Fruit fly (Drosophila melanogaster) whole organism, wandering third instar larva: ENCODE data around the gene nod.

Source experiments
- Abd-B ChIP-seq: fragments of >200 bp; optimal IDR thresholded peaks from 2 replicates; lab custom pipeline; 2017; ENCODE audit warnings: missing biosample characterization, missing genetic modification characterization
- CG32264 ChIP-seq: fragments of 200-800 bp; sonication (Bioruptor generic); optimal IDR thresholded peaks from 2 replicates; lab custom pipeline; 2016; ENCODE audit warnings: missing biosample characterization, missing genetic modification characterization
- CG9705 ChIP-seq: fragments of 200-800 bp; sonication (Bioruptor generic); optimal IDR thresholded peaks from 2 replicates; lab custom pipeline; 2018; ENCODE audit warnings: missing biosample characterization, mild to moderate bottlenecking, missing genetic modification characterization
- CrebA ChIP-seq: fragments of 200-800 bp; sonication (Bioruptor generic); optimal IDR thresholded peaks from 2 replicates; lab custom pipeline; 2016; ENCODE audit warnings: missing biosample characterization, mild to moderate bottlenecking, missing genetic modification characterization, borderline replicate concordance
- Dif ChIP-seq: fragments of 200-275, 200-300 bp; sonication (Bioruptor generic); optimal IDR thresholded peaks from 2 replicates; lab custom pipeline; 2018; ENCODE audit warnings: missing biosample characterization, missing genetic modification characterization; ENCODE audit not compliant: partially characterized antibody
- GATAd ChIP-seq: sonication (Bioruptor generic); optimal IDR thresholded peaks from 2 replicates; lab custom pipeline; 2016; ENCODE audit warnings: missing biosample characterization, missing genetic modification characterization
- Hnf4 ChIP-seq: fragments of 200-800 bp; sonication (Bioruptor generic); optimal IDR thresholded peaks from 2 replicates; lab custom pipeline; 2016; ENCODE audit warnings: missing biosample characterization, mild to moderate bottlenecking, missing genetic modification characterization
- Hr78 ChIP-seq: fragments of >200 bp; optimal IDR thresholded peaks from 2 replicates; lab custom pipeline; 2017; ENCODE audit warnings: missing biosample characterization, missing genetic modification characterization
- Hr83 ChIP-seq: fragments of 200-300 bp; sonication (Bioruptor generic); optimal IDR thresholded peaks from 2 replicates; lab custom pipeline; 2016; ENCODE audit warnings: missing biosample characterization, mild to moderate bottlenecking, missing genetic modification characterization, moderate library complexity; ENCODE audit not compliant: poor library complexity, severe bottlenecking
- Jra ChIP-seq: sonication (Bioruptor generic); optimal IDR thresholded peaks from 2 replicates; lab custom pipeline; 2016; ENCODE audit warnings: missing biosample characterization, missing genetic modification characterization
- Mio ChIP-seq: sonication (Bioruptor generic); optimal IDR thresholded peaks from 2 replicates; lab custom pipeline; 2016; ENCODE audit warnings: missing biosample characterization, missing genetic modification characterization
- Myc ChIP-seq: fragments of >200 bp; optimal IDR thresholded peaks from 2 replicates; lab custom pipeline; 2017
- N ChIP-seq: fragments of >200 bp; optimal IDR thresholded peaks from 2 replicates; lab custom pipeline; 2018; ENCODE audit warnings: missing biosample characterization, missing external identifiers, missing genetic modification characterization
- OdsH ChIP-seq: fragments of 200-800 bp; sonication (Bioruptor generic); optimal IDR thresholded peaks from 2 replicates; lab custom pipeline; 2016; ENCODE audit warnings: missing biosample characterization, mild to moderate bottlenecking, missing genetic modification characterization
- Rel ChIP-seq, 2 experiments: fragments of 200-800 bp; sonication (Bioruptor generic) in 1 of 2; optimal IDR thresholded peaks; 2 replicates in 1 of 2; 3 replicates in 1 of 2; lab custom pipeline; 2016 to 2019; ENCODE audit warnings: mild to moderate bottlenecking in 2 of 2, missing biosample characterization in 2 of 2, missing genetic modification characterization in 2 of 2, moderate library complexity in 1 of 2
- Sp1 ChIP-seq: fragments of 200-800 bp; sonication (Bioruptor generic); optimal IDR thresholded peaks from 3 replicates; lab custom pipeline; 2019; ENCODE audit warnings: missing biosample characterization, mild to moderate bottlenecking, missing genetic modification characterization, moderate library complexity
- Vsx2 ChIP-seq: fragments of 200-300, 225-300 bp; sonication (Bioruptor generic); optimal IDR thresholded peaks from 2 replicates; lab custom pipeline; 2018; ENCODE audit warnings: missing biosample characterization, missing genetic modification characterization; ENCODE audit not compliant: partially characterized antibody
- br ChIP-seq: fragments of 200-800 bp; sonication (Bioruptor generic); optimal IDR thresholded peaks from 2 replicates; lab custom pipeline; 2016; ENCODE audit warnings: missing biosample characterization, missing genetic modification characterization
- brk ChIP-seq: fragments of 200-800 bp; sonication (Bioruptor generic); optimal IDR thresholded peaks from 2 replicates; lab custom pipeline; 2016; ENCODE audit warnings: missing biosample characterization, mild to moderate bottlenecking, missing genetic modification characterization
- dl ChIP-seq, 2 experiments: fragments of 175-275, 200-275 bp in 1 of 2; fragments of 200-275 bp in 1 of 2; sonication (Bioruptor generic); optimal IDR thresholded peaks; lab custom pipeline; 2018; ENCODE audit warnings: mild to moderate bottlenecking in 2 of 2, missing biosample characterization in 2 of 2, missing genetic modification characterization in 2 of 2, moderate library complexity in 2 of 2; ENCODE audit not compliant: partially characterized antibody in 2 of 2, insufficient read depth in 1 of 2
- dmrt93B ChIP-seq: fragments of 200-800 bp; sonication (Bioruptor generic); optimal IDR thresholded peaks from 2 replicates; lab custom pipeline; 2018; ENCODE audit warnings: missing biosample characterization, mild to moderate bottlenecking, missing genetic modification characterization
- dsf ChIP-seq: sonication (Bioruptor generic); optimal IDR thresholded peaks from 2 replicates; lab custom pipeline; 2016; ENCODE audit warnings: missing biosample characterization, missing genetic modification characterization, borderline replicate concordance
- ey ChIP-seq: fragments of 200-800 bp; sonication (Bioruptor generic); optimal IDR thresholded peaks from 2 replicates; lab custom pipeline; 2016; ENCODE audit warnings: missing biosample characterization, missing genetic modification characterization
- foxo ChIP-seq, 2 experiments: fragments of 200-800 bp; sonication (Bioruptor generic); optimal IDR thresholded peaks; 2 replicates in 1 of 2; 3 replicates in 1 of 2; lab custom pipeline; 2016 to 2017; ENCODE audit warnings: missing biosample characterization in 2 of 2, missing genetic modification characterization in 2 of 2
- fru ChIP-seq: fragments of 200-800 bp; sonication (Bioruptor generic); optimal IDR thresholded peaks from 3 replicates; lab custom pipeline; 2016; ENCODE audit warnings: missing biosample characterization, mild to moderate bottlenecking, missing genetic modification characterization
- h ChIP-seq: fragments of 200-800 bp; sonication (Bioruptor generic); optimal IDR thresholded peaks from 3 replicates; lab custom pipeline; 2016; ENCODE audit warnings: missing biosample characterization, mild to moderate bottlenecking, missing genetic modification characterization
- jim ChIP-seq: fragments of 175-275, 200-325 bp; sonication (Bioruptor generic); optimal IDR thresholded peaks from 2 replicates; lab custom pipeline; 2016; ENCODE audit warnings: missing biosample characterization, mild to moderate bottlenecking, missing genetic modification characterization
- lola ChIP-seq: fragments of >200 bp; optimal IDR thresholded peaks from 2 replicates; lab custom pipeline; 2017; ENCODE audit warnings: missing biosample characterization, missing genetic modification characterization
- pan ChIP-seq: fragments of >200 bp; optimal IDR thresholded peaks from 2 replicates; lab custom pipeline; 2017
- psq ChIP-seq: fragments of 200-800 bp; sonication (Bioruptor generic); optimal IDR thresholded peaks from 3 replicates; lab custom pipeline; 2017; ENCODE audit warnings: missing biosample characterization, mild to moderate bottlenecking, missing genetic modification characterization, moderate library complexity
- rgr ChIP-seq: fragments of 200-800 bp; sonication (Bioruptor generic); optimal IDR thresholded peaks from 3 replicates; lab custom pipeline; 2016; ENCODE audit warnings: missing biosample characterization, mild to moderate bottlenecking, missing genetic modification characterization
- sage ChIP-seq: fragments of 200-800 bp; sonication (Bioruptor generic); optimal IDR thresholded peaks from 2 replicates; lab custom pipeline; 2016; ENCODE audit warnings: missing biosample characterization, mild to moderate bottlenecking, missing genetic modification characterization
- sv ChIP-seq: fragments of 200-800 bp; sonication (Bioruptor generic); optimal IDR thresholded peaks from 3 replicates; lab custom pipeline; 2016; ENCODE audit warnings: missing biosample characterization, missing genetic modification characterization
- tai ChIP-seq: sonication (Bioruptor generic); optimal IDR thresholded peaks from 2 replicates; lab custom pipeline; 2016; ENCODE audit warnings: missing biosample characterization, missing genetic modification characterization
- usp ChIP-seq: fragments of >200 bp; optimal IDR thresholded peaks from 2 replicates; lab custom pipeline; 2017; ENCODE audit warnings: missing biosample characterization, missing genetic modification characterization
- woc ChIP-seq: sonication (Bioruptor generic); optimal IDR thresholded peaks from 2 replicates; lab custom pipeline; 2016; ENCODE audit warnings: missing biosample characterization, mild to moderate bottlenecking, missing genetic modification characterization

nod gene

DNA sequence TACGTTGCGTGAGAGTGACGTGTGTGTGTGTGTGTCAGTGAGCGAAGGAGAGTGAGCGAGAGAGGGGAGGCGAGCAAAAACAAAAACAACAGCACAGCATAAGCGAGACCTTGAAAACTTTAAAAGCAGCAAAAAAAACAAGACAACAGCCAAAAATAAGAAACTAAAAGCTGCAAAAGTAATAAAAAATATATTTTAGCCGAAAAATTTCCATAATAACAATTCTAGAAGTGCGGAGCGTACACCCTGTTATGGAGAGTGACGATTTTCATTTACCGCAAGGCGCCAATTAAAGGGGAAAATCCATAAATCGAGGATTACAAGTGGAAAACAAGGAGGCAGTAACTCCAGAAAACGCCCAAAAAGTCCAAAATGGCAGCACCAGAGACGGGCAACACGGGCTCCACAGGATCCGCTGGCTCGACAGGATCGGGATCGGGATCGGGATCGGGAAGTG is 36.0 kb downstream of the nod start:
- TF ChIP-seq Myc (lab: Kevin White, UChicago) = no peak
- no peak for TF ChIP-seq pan
- TF ChIP-seq lola (GFP tag; lab: Kevin White, UChicago) = no peak
- no peak for TF ChIP-seq OdsH (GFP tag; lab: Kevin White, UChicago)
- TF ChIP-seq sage (GFP tag; lab: Kevin White, UChicago) = no peak
- no peak for TF ChIP-seq CrebA (GFP tag; lab: Kevin White, UChicago)
- TF ChIP-seq CG9705 (GFP tag; lab: Kevin White, UChicago) = no peak
- no peak for TF ChIP-seq Sp1 (GFP tag; lab: Kevin White, UChicago)
- TF ChIP-seq foxo (GFP tag; optimal IDR thresholded peaks at IDR 0.05; lab: Kevin White, UChicago) = no peak
- TF ChIP-seq CG32264 (GFP tag; lab: Kevin White, UChicago) = no peak
- TF ChIP-seq h = no peak
- TF ChIP-seq dsf (GFP tag; lab: Kevin White, UChicago) = no peak
- TF ChIP-seq Mio = no peak
- TF ChIP-seq N = no peak
- TF ChIP-seq psq = no peak
- no peak for TF ChIP-seq Vsx2 (GFP tag; lab: Kevin White, UChicago)
- TF ChIP-seq ey (GFP tag; lab: Kevin White, UChicago) = no peak
- TF ChIP-seq, all 38 proteins: peak for 0

dm6 chrX:11619617-11620016 is 39.0 kb downstream of the nod start:
- TF ChIP-seq Myc (lab: Kevin White, UChicago) = no peak
- no peak for TF ChIP-seq ey (GFP tag; lab: Kevin White, UChicago)
- no peak for TF ChIP-seq brk
- no peak for TF ChIP-seq psq
- no peak for TF ChIP-seq Jra
- TF ChIP-seq CG32264 (GFP tag; lab: Kevin White, UChicago) = no peak
- no peak for TF ChIP-seq woc
- no peak for TF ChIP-seq Hnf4 (GFP tag; lab: Kevin White, UChicago)
- no peak for TF ChIP-seq sv (GFP tag; lab: Kevin White, UChicago)
- TF ChIP-seq rgr (GFP tag; lab: Kevin White, UChicago) = no peak
- no peak for TF ChIP-seq Hr83
- no peak for TF ChIP-seq OdsH (GFP tag; lab: Kevin White, UChicago)
- TF ChIP-seq Dif = no peak

DNA sequence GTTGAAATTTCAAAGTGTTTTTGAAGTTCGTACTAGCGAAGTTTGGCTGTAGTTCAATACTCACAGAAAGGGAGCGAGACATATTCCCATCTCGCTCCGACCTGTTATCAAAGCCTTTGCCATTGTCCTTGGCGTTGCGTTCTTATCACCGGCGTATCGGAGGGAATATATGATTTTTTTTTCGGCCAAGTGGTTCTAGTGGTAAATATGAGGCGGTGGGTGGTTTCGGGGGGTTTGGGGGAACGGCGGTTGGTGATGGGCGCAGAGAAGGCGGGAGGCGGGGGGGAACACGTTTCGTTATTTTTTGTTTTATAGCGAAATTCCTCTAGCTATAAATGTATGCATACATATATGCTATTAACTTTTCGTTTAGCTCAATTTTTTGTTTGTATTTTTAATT is 40.0 kb downstream of the nod start:
- no peak for TF ChIP-seq Sp1 (GFP tag; lab: Kevin White, UChicago)
- no peak for TF ChIP-seq br (GFP tag; lab: Kevin White, UChicago)

DNA sequence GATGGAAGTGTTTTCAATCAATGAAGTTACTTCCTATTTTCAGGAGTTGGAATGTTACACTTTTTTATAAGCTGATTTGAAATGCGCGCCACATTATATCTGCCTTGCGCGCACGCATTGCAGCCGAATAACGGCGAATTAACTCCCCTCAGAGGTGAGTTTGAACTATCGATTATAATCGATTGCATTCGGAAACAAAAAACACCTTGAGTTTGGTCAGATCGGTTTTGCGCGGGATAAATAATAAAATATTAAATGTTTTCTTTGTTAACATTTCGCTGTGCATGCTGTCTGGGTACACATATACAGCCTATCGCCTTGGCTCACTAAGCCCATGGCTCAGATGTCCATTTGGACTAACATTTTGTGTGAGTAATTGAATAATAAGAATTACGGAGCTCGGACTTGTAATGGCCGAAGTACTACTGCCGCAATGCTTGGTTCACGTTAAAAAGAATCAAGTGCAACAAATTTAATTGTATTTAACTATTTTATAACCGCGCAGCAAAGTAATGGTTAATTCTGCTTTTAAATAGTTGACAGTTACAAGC is 40.8 kb downstream of the nod start:
- TF ChIP-seq Myc (lab: Kevin White, UChicago) (peak; percentile 14), Dif (no peak)

DNA sequence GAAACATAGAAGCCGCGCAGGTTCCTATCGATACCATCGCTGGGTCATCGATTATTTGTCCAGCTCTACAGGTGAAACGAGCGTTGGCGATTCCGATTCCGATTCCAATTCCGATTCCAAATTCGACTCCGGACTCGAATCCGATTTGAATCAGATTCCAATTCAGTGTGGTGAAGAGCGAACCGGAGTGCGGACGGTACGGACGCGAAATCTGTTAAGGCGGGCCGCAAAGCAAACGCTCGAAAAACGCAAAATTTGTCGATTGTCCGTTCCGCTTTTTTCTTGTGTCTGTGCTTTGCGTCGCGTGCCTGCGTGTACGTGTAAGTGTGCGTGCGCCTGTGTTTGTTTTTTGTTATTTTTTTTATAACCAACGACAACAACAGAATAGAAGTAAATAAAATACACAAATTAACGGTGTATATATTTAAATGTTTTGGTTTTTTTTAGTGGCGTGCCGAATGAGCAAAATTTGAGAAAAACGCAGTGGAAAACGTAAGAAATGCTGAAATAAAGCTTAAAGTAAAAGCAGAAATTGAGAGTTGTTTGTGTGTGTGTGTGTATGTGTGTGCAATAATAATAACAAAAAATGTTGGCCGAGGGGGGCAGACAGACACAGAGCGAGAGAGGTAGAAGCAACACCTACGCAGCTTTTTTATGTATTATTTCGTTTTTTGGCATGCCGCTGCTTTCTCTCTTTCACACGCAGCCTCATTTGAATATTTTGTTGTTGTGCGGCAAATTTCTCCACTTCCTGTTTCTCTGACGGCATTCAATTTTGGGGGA is 41.5 kb downstream of the nod start, which contains the start of gene Ptp10D:
Gene Ptp10D, plus strand, starts transcription at position 150 of the 783 bp plus-strand sequence.
- peak; percentile 42 for TF ChIP-seq Hnf4 (GFP tag; lab: Kevin White, UChicago)
- no peak for TF ChIP-seq GATAd (GFP tag; lab: Kevin White, UChicago)
- TF ChIP-seq woc = no peak
- peak; percentile 12 for TF ChIP-seq OdsH (GFP tag; lab: Kevin White, UChicago)
- no peak for TF ChIP-seq Dif
- TF ChIP-seq CG9705 (GFP tag; lab: Kevin White, UChicago) = no peak
- peak; percentile 1 for TF ChIP-seq sv (GFP tag; lab: Kevin White, UChicago)
- peak; percentile 34 for TF ChIP-seq jim (GFP tag; lab: Kevin White, UChicago)
- peak; percentile 75 for TF ChIP-seq Hr83
- TF ChIP-seq Hr78 (GFP tag; lab: Kevin White, UChicago) = no peak
- TF ChIP-seq Sp1 (GFP tag; lab: Kevin White, UChicago) = peak; percentile 22
- peak; percentile 88 for TF ChIP-seq h
- no peak for TF ChIP-seq Myc (lab: Kevin White, UChicago)
- TF ChIP-seq dl (GFP tag; optimal IDR thresholded peaks at IDR 0.05; lab: Kevin White, UChicago; ENCODE audit: insufficient read depth in 1 of 2, partially characterized antibody in 2 of 2) = peak in 1 of 2 experiments; percentile 4
- TF ChIP-seq br (GFP tag; lab: Kevin White, UChicago) = no peak
- no peak for TF ChIP-seq Rel (GFP tag; optimal IDR thresholded peaks at IDR 0.05; lab: Kevin White, UChicago)
- TF ChIP-seq Rel (tag; optimal IDR thresholded peaks at IDR 0.05; lab: Kevin White, UChicago) = peak; percentile 10
- TF ChIP-seq Mio = no peak
- TF ChIP-seq N = no peak
- no peak for TF ChIP-seq rgr (GFP tag; lab: Kevin White, UChicago)
- TF ChIP-seq fru (GFP tag; lab: Kevin White, UChicago) = no peak
- no peak for TF ChIP-seq Abd-B (GFP tag; lab: Kevin White, UChicago)
- TF ChIP-seq CrebA (GFP tag; lab: Kevin White, UChicago) = no peak
- TF ChIP-seq dmrt93B = no peak
- TF ChIP-seq psq = peak; percentile 22
- no peak for TF ChIP-seq Vsx2 (GFP tag; lab: Kevin White, UChicago)
- TF ChIP-seq tai (GFP tag; lab: Kevin White, UChicago) = no peak
- no peak for TF ChIP-seq usp
- no peak for TF ChIP-seq dsf (GFP tag; lab: Kevin White, UChicago)
- TF ChIP-seq sage (GFP tag; lab: Kevin White, UChicago) = no peak
- TF ChIP-seq CG32264 (GFP tag; lab: Kevin White, UChicago) = no peak
